Fruit fly (Drosophila melanogaster) whole organism, embryonic: ENCODE measurements around the gene Cog3.

ENCODE experiments used
- CG10267 ChIP-seq: fragments of 200-800 bp; sonication (Bioruptor generic); optimal IDR thresholded peaks from 2 replicates; lab custom pipeline; 2018; ENCODE audit warnings: missing biosample characterization, mild to moderate bottlenecking, missing genetic modification characterization, moderate library complexity
- CG13624 ChIP-seq: fragments of 200-800 bp; sonication (Bioruptor generic); optimal IDR thresholded peaks from 2 replicates; lab custom pipeline; 2016; ENCODE audit warnings: missing biosample characterization, missing genetic modification characterization
- CG15601 ChIP-seq: fragments of 200-800 bp; sonication (Bioruptor generic); optimal IDR thresholded peaks from 3 replicates; lab custom pipeline; 2019; ENCODE audit warnings: missing biosample characterization, mild to moderate bottlenecking, missing genetic modification characterization, moderate library complexity
- CG2889 ChIP-seq: fragments of 200-800 bp; sonication (Bioruptor generic); IDR thresholded peaks from 3 replicates; pipeline ENCODE4 v1.3.6; 2022; ENCODE audit warnings: missing biosample characterization, missing genetic modification characterization
- CG30403 ChIP-seq: fragments of 200-800 bp; sonication (Bioruptor generic); optimal IDR thresholded peaks from 3 replicates; lab custom pipeline; 2016; ENCODE audit warnings: missing biosample characterization, missing genetic modification characterization
- Fer1 ChIP-seq: fragments of 200-800 bp; sonication (Bioruptor generic); optimal IDR thresholded peaks from 2 replicates; lab custom pipeline; 2017; ENCODE audit warnings: missing biosample characterization, mild to moderate bottlenecking, missing genetic modification characterization
- Side ChIP-seq: fragments of 200-800 bp; sonication (Bioruptor generic); optimal IDR thresholded peaks from 2 replicates; lab custom pipeline; 2016; ENCODE audit warnings: missing biosample characterization, missing genetic modification characterization
- crol ChIP-seq: fragments of 200-800 bp; sonication (Bioruptor generic); IDR thresholded peaks from 2 replicates; pipeline ENCODE4 v1.3.6; 2022; ENCODE audit warnings: missing biosample characterization, missing genetic modification characterization
- gsb-n ChIP-seq: fragments of 200-800 bp; sonication (Bioruptor generic); optimal IDR thresholded peaks from 3 replicates; lab custom pipeline; 2018; ENCODE audit warnings: missing biosample characterization, mild to moderate bottlenecking, missing genetic modification characterization
- z ChIP-seq: fragments of 200-800 bp; sonication (Bioruptor generic); IDR thresholded peaks from 3 replicates; pipeline ENCODE4 v1.3.6; 2022; ENCODE audit warnings: missing biosample characterization, missing genetic modification characterization

DNA sequence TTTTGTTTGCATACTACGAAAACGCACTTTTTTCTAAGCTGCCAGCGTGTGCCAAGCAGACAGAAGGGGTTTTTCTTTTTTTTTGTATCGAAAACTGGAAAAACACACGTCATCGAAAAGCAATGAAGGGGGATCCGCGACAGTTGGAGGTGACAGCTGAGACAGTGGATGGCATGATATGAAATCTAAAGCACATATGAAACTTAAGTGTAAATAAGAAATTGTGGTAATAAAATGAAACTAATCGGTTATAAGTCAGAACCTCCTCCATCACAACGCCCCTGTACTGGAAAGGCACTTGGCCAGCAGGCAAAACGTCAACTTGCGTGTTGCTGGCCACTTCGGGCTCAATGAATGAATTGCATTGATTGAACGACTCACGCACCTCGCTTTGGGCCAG lies 26.8 kb upstream of the Cog3 start:
- TF ChIP-seq crol (no peak), CG30403 (GFP tag; lab: Kevin White, UChicago) (no peak), z (GFP tag; lab: Robert Waterston, UW) (no peak), CG10267 (tag; lab: Kevin White, UChicago) (no peak), gsb-n (tag; lab: Kevin White, UChicago) (no peak), CG15601 (tag; lab: Kevin White, UChicago) (no peak), CG2889 (GFP tag; lab: Robert Waterston, UW) (no peak), CG13624 (no peak), Side (no peak), Fer1 (GFP tag; lab: Kevin White, UChicago) (no peak)
